Fruit fly (Drosophila melanogaster) whole organism, embryonic: ENCODE results near the gene CG42538.

Experiments used
- Atf-2 ChIP-seq: fragments of 200-800 bp; sonication (Bioruptor generic); optimal IDR thresholded peaks from 2 replicates; lab custom pipeline; 2016; ENCODE audit warnings: missing biosample characterization, missing genetic modification characterization
- Atf6 ChIP-seq: fragments of 200-800 bp; sonication (Bioruptor generic); IDR thresholded peaks from 2 replicates; pipeline ENCODE4 v1.3.6; 2022; ENCODE audit warnings: missing biosample characterization, missing genetic modification characterization
- Blimp-1 ChIP-seq: fragments of 200-800 bp; sonication (Bioruptor generic); optimal IDR thresholded peaks from 3 replicates; lab custom pipeline; 2018; ENCODE audit warnings: missing biosample characterization, missing genetic modification characterization, mild to moderate bottlenecking, moderate library complexity, missing genetic modification reagents
- CG1024 ChIP-seq: fragments of 200-800 bp; sonication (Bioruptor generic); IDR thresholded peaks from 2 replicates; pipeline ENCODE4 v1.3.6; 2022; ENCODE audit warnings: missing biosample characterization, missing genetic modification characterization
- CG10274 ChIP-seq: fragments of 200-800 bp; sonication (Bioruptor generic); optimal IDR thresholded peaks from 3 replicates; lab custom pipeline; 2017; ENCODE audit warnings: missing biosample characterization, mild to moderate bottlenecking, missing genetic modification characterization
- CG11247 ChIP-seq: fragments of 200-800 bp; sonication (Bioruptor generic); IDR thresholded peaks from 2 replicates; pipeline ENCODE4 v1.3.6; 2022; ENCODE audit warnings: missing biosample characterization, missing genetic modification characterization
- CG1647 ChIP-seq: fragments of 200-800 bp; sonication (Bioruptor generic); optimal IDR thresholded peaks from 3 replicates; lab custom pipeline; 2016; ENCODE audit warnings: missing biosample characterization, missing genetic modification characterization
- CG16779 ChIP-seq: fragments of 200-800 bp; sonication (Bioruptor generic); IDR thresholded peaks from 2 replicates; pipeline ENCODE4 v1.3.6; 2022; ENCODE audit warnings: missing biosample characterization, missing genetic modification characterization
- CG17361 ChIP-seq: fragments of 200-800 bp; sonication (Bioruptor generic); IDR thresholded peaks from 3 replicates; pipeline ENCODE4 v1.3.6; 2022; ENCODE audit warnings: missing biosample characterization, missing genetic modification characterization
- CG17568 ChIP-seq: fragments of 200-800 bp; sonication (Bioruptor generic); optimal IDR thresholded peaks from 2 replicates; lab custom pipeline; 2018; ENCODE audit warnings: missing biosample characterization, mild to moderate bottlenecking, missing genetic modification characterization, moderate library complexity
- CG18262 ChIP-seq: fragments of 200-800 bp; optimal IDR thresholded peaks from 3 replicates; lab custom pipeline; 2019; ENCODE audit warnings: missing biosample characterization, mild to moderate bottlenecking, missing genetic modification characterization, moderate library complexity
- CG18764 ChIP-seq: fragments of 200-800 bp; sonication (Bioruptor generic); optimal IDR thresholded peaks from 3 replicates; lab custom pipeline; 2016; ENCODE audit warnings: missing biosample characterization, missing genetic modification characterization
- CG30431 ChIP-seq: fragments of 200-800 bp; sonication (Bioruptor generic); optimal IDR thresholded peaks from 2 replicates; lab custom pipeline; 2017; ENCODE audit warnings: missing biosample characterization, missing genetic modification characterization
- CG3065 ChIP-seq: fragments of 200-800 bp; sonication (Bioruptor generic); optimal IDR thresholded peaks from 2 replicates; lab custom pipeline; 2016; ENCODE audit warnings: missing biosample characterization, missing genetic modification characterization
- CG4707 ChIP-seq: fragments of 200-800 bp; sonication (Bioruptor generic); optimal IDR thresholded peaks from 2 replicates; lab custom pipeline; 2018; ENCODE audit warnings: missing biosample characterization, mild to moderate bottlenecking, missing genetic modification characterization, moderate library complexity
- CG6254 ChIP-seq: fragments of 200-800 bp; sonication (Bioruptor generic); optimal IDR thresholded peaks from 3 replicates; lab custom pipeline; 2017; ENCODE audit warnings: mild to moderate bottlenecking, missing biosample characterization, missing genetic modification reagents, missing genetic modification characterization
- CG6813 ChIP-seq: fragments of 200-800 bp; sonication (Bioruptor generic); optimal IDR thresholded peaks from 2 replicates; lab custom pipeline; 2017; ENCODE audit warnings: missing biosample characterization, missing genetic modification characterization, mild to moderate bottlenecking, moderate library complexity, missing genetic modification reagents
- CG8765 ChIP-seq: fragments of 200-800 bp; sonication (Bioruptor generic); IDR thresholded peaks from 2 replicates; pipeline ENCODE4 v1.3.6; 2022; ENCODE audit warnings: missing biosample characterization, missing genetic modification characterization
- D19A ChIP-seq: fragments of 200-800 bp; optimal IDR thresholded peaks from 3 replicates; lab custom pipeline; 2019; ENCODE audit warnings: missing biosample characterization, mild to moderate bottlenecking, missing genetic modification characterization, moderate library complexity
- D19B ChIP-seq: fragments of 200-800 bp; sonication (Bioruptor generic); optimal IDR thresholded peaks from 2 replicates; lab custom pipeline; 2017; ENCODE audit warnings: missing biosample characterization, mild to moderate bottlenecking, missing genetic modification characterization
- Dbx ChIP-seq: fragments of 200-800 bp; sonication (Bioruptor generic); IDR thresholded peaks from 3 replicates; pipeline ENCODE4 v1.3.6; 2022; ENCODE audit warnings: missing biosample characterization, missing genetic modification characterization
- Deaf1 ChIP-seq: fragments of 200-800 bp; optimal IDR thresholded peaks from 3 replicates; lab custom pipeline; 2019; ENCODE audit warnings: missing biosample characterization, mild to moderate bottlenecking, missing genetic modification characterization, moderate library complexity
- Eip74EF ChIP-seq, 2 experiments: fragments of 200-800 bp in 1 of 2; fragments of >200 bp in 1 of 2; sonication (Bioruptor generic) in 1 of 2; optimal IDR thresholded peaks; 2 replicates each; lab custom pipeline; 2017 to 2019; ENCODE audit warnings: missing biosample characterization in 2 of 2, missing genetic modification characterization in 2 of 2, mild to moderate bottlenecking in 1 of 2, moderate library complexity in 1 of 2
- HLH3B ChIP-seq: fragments of 200-800 bp; sonication (Bioruptor generic); IDR thresholded peaks from 2 replicates; pipeline ENCODE4 v1.3.6; 2022; ENCODE audit warnings: missing biosample characterization, missing genetic modification characterization
- Lhr ChIP-seq: fragments of 200-800 bp; sonication (Bioruptor generic); optimal IDR thresholded peaks from 3 replicates; lab custom pipeline; 2017; ENCODE audit warnings: mild to moderate bottlenecking, missing biosample characterization, missing genetic modification reagents, missing genetic modification characterization
- Med ChIP-seq: fragments of 200-800 bp; sonication (Bioruptor generic); peaks from one replicate; lab custom pipeline; 2016; ENCODE audit warnings: missing biosample characterization, missing genetic modification characterization, mild to moderate bottlenecking, inconsistent platforms, moderate library complexity
- Mes4 ChIP-seq: fragments of 200-800 bp; sonication (Bioruptor generic); optimal IDR thresholded peaks from 2 replicates; lab custom pipeline; 2016; ENCODE audit warnings: missing biosample characterization, missing genetic modification characterization
- Opbp ChIP-seq: fragments of 200-800 bp; sonication (Bioruptor generic); IDR thresholded peaks from 3 replicates; pipeline ENCODE4 v1.3.6; 2022; ENCODE audit warnings: missing biosample characterization, missing genetic modification characterization; ENCODE audit not compliant: partially characterized antibody
- Ptx1 ChIP-seq: fragments of 200-800 bp; sonication (Bioruptor generic); IDR thresholded peaks from 2 replicates; pipeline ENCODE4 v1.3.6; 2022; ENCODE audit warnings: missing biosample characterization, missing genetic modification characterization
- Scr ChIP-seq: fragments of 200-800 bp; sonication (Bioruptor generic); IDR thresholded peaks from 2 replicates; pipeline ENCODE4 v1.3.6; 2022; ENCODE audit warnings: missing biosample characterization, missing genetic modification characterization; ENCODE audit not compliant: partially characterized antibody
- Sox100B ChIP-seq: fragments of 200-800 bp; sonication (Bioruptor generic); optimal IDR thresholded peaks from 3 replicates; lab custom pipeline; 2018; ENCODE audit warnings: missing biosample characterization, mild to moderate bottlenecking, missing genetic modification characterization
- Usf ChIP-seq: fragments of 200-800 bp; sonication (Bioruptor generic); optimal IDR thresholded peaks from 2 replicates; lab custom pipeline; 2017; ENCODE audit warnings: missing genotype, missing biosample characterization, missing genetic modification characterization
- Xrp1 ChIP-seq: fragments of 200-800 bp; sonication (Bioruptor generic); IDR thresholded peaks from 2 replicates; pipeline ENCODE4 v1.3.6; 2022; ENCODE audit warnings: missing biosample characterization, missing genetic modification characterization
- abd-A ChIP-seq: fragments of 200-800 bp; sonication (Bioruptor generic); optimal IDR thresholded peaks from 3 replicates; lab custom pipeline; 2019; ENCODE audit warnings: missing biosample characterization, mild to moderate bottlenecking, missing genetic modification characterization, moderate library complexity
- az2 ChIP-seq: fragments of 200-800 bp; sonication (Bioruptor generic); optimal IDR thresholded peaks from 3 replicates; lab custom pipeline; 2016; ENCODE audit warnings: missing biosample characterization, missing genetic modification characterization
- bigmax ChIP-seq: fragments of 200-800 bp; sonication (Bioruptor generic); optimal IDR thresholded peaks from 2 replicates; lab custom pipeline; 2018; ENCODE audit warnings: missing biosample characterization, mild to moderate bottlenecking, missing genetic modification characterization
- cg ChIP-seq: fragments of 200-800 bp; sonication (Bioruptor generic); optimal IDR thresholded peaks from 3 replicates; lab custom pipeline; 2019; ENCODE audit warnings: missing biosample characterization, mild to moderate bottlenecking, missing genetic modification characterization, moderate library complexity
- eve ChIP-seq, 2 experiments: fragments of >200 bp; optimal IDR thresholded peaks; 2 replicates each; lab custom pipeline; 2017; ENCODE audit warnings: missing biosample characterization in 2 of 2, missing genetic modification characterization in 2 of 2
- gro ChIP-seq: fragments of 200-800 bp; sonication (Bioruptor generic); optimal IDR thresholded peaks from 2 replicates; lab custom pipeline; 2016; ENCODE audit warnings: missing biosample characterization, missing genetic modification characterization
- gsb ChIP-seq: fragments of 200-800 bp; sonication (Bioruptor generic); IDR thresholded peaks from 2 replicates; pipeline ENCODE4 v1.3.6; 2022; ENCODE audit warnings: missing biosample characterization, missing genetic modification characterization
- lola ChIP-seq, 3 experiments: fragments of >200 bp in 2 of 3; fragments of 200-800 bp in 1 of 3; sonication (Bioruptor generic) in 1 of 3; optimal IDR thresholded peaks; 2 replicates each; lab custom pipeline; 2017 to 2019; ENCODE audit warnings: missing biosample characterization in 3 of 3, missing genetic modification characterization in 3 of 3, mild to moderate bottlenecking in 1 of 3, moderate library complexity in 1 of 3
- luna ChIP-seq: fragments of 200-800 bp; sonication (Bioruptor generic); optimal IDR thresholded peaks from 2 replicates; lab custom pipeline; 2016; ENCODE audit warnings: missing biosample characterization, missing genetic modification characterization
- peb ChIP-seq: fragments of 200-800 bp; sonication (Bioruptor generic); IDR thresholded peaks from 2 replicates; pipeline ENCODE4 v1.3.6; 2022; ENCODE audit warnings: missing biosample characterization, missing genetic modification characterization
- pho ChIP-seq: fragments of 200-800 bp; sonication (Bioruptor generic); optimal IDR thresholded peaks from 2 replicates; lab custom pipeline; 2016; ENCODE audit warnings: missing biosample characterization, missing genetic modification characterization
- psq ChIP-seq: fragments of 200-800 bp; sonication (Bioruptor generic); optimal IDR thresholded peaks from 2 replicates; lab custom pipeline; 2017; ENCODE audit warnings: missing biosample characterization, missing genetic modification characterization
- pzg ChIP-seq: fragments of 200-800 bp; sonication (Bioruptor generic); optimal IDR thresholded peaks from 3 replicates; lab custom pipeline; 2018; ENCODE audit warnings: missing biosample characterization, mild to moderate bottlenecking, missing genetic modification characterization, moderate library complexity
- repo ChIP-seq: fragments of 200-800 bp; sonication (Bioruptor generic); optimal IDR thresholded peaks from 2 replicates; lab custom pipeline; 2016; ENCODE audit warnings: missing biosample characterization, missing genetic modification characterization
- salm ChIP-seq: fragments of 200-800 bp; sonication (Bioruptor generic); optimal IDR thresholded peaks from 2 replicates; lab custom pipeline; 2018; ENCODE audit warnings: missing biosample characterization, mild to moderate bottlenecking, missing genetic modification characterization
- sens ChIP-seq: fragments of 200-800 bp; sonication (Bioruptor generic); peaks from one replicate; lab custom pipeline; 2016; ENCODE audit warnings: missing biosample characterization, missing genetic modification characterization
- tgo ChIP-seq: fragments of 200-800 bp; sonication (Bioruptor generic); IDR thresholded peaks from 3 replicates; pipeline ENCODE4 v1.3.6; 2022; ENCODE audit warnings: missing biosample characterization, missing genetic modification characterization
- tna ChIP-seq: fragments of 200-800 bp; sonication (Bioruptor generic); IDR thresholded peaks from 2 replicates; pipeline ENCODE4 v1.3.6; 2022; ENCODE audit warnings: missing biosample characterization, missing genetic modification characterization; ENCODE audit not compliant: partially characterized antibody
- zen ChIP-seq: fragments of 200-800 bp; sonication (Bioruptor generic); optimal IDR thresholded peaks from 3 replicates; lab custom pipeline; 2018; ENCODE audit warnings: missing biosample characterization, mild to moderate bottlenecking, missing genetic modification characterization, moderate library complexity

Gene CG42538

DNA sequence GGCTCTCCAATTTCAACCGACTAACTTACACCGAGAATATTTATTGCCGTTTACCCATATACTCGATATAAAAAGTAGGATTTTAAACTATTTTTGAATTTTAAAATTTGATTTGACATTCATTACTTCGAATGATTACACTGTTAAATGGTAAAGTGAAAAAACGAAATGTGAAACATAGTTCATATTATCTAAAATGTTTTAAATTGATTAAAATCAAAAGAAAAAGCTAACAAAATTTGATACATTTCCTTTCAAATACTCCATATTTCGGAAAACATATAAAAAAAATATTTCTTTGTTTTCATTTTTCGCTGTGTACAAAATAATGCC, 16.1 kb upstream of the CG42538 start (continued):
- no peak for TF ChIP-seq Atf-2 (GFP tag; lab: Kevin White, UChicago)
- no peak for TF ChIP-seq Atf6 (GFP tag; lab: Robert Waterston, UW)
- no peak for TF ChIP-seq repo (GFP tag; lab: Kevin White, UChicago)
- no peak for TF ChIP-seq D19B (GFP tag; lab: Kevin White, UChicago)
- no peak for TF ChIP-seq az2
- TF ChIP-seq CG8765 (GFP tag; lab: Robert Waterston, UW) = no peak
- no peak for TF ChIP-seq CG6813 (GFP tag; lab: Kevin White, UChicago)
- no peak for TF ChIP-seq peb (GFP tag; lab: Robert Waterston, UW)
- no peak for TF ChIP-seq HLH3B (GFP tag; lab: Robert Waterston, UW)
- TF ChIP-seq gsb (GFP tag; lab: Robert Waterston, UW) = no peak
- TF ChIP-seq Dbx (GFP tag; lab: Robert Waterston, UW) = no peak
- TF ChIP-seq D19A (tag; lab: Kevin White, UChicago) = peak; percentile 10
- TF ChIP-seq CG1647 (GFP tag; lab: Kevin White, UChicago) = no peak
- TF ChIP-seq Blimp-1 (GFP tag; lab: Kevin White, UChicago) = peak; percentile 30
- TF ChIP-seq psq = no peak
- no peak for TF ChIP-seq Opbp (GFP tag; lab: Robert Waterston, UW)
- no peak for TF ChIP-seq abd-A
- no peak for TF ChIP-seq CG30431 (GFP tag; lab: Kevin White, UChicago)
- TF ChIP-seq CG16779 (GFP tag; lab: Robert Waterston, UW) = no peak
- peak; percentile 32; the same call in 1 of the 2 replicates for TF ChIP-seq Xrp1 (GFP tag; lab: Robert Waterston, UW)
- TF ChIP-seq CG11247 = no peak
- no peak for TF ChIP-seq tgo (GFP tag; lab: Robert Waterston, UW)
- no peak for TF ChIP-seq Eip74EF (GFP tag; optimal IDR thresholded peaks at IDR 0.05; lab: Kevin White, UChicago)
- TF ChIP-seq Sox100B (GFP tag; lab: Kevin White, UChicago) = no peak
- peak; percentile 55 for TF ChIP-seq zen (tag; lab: Kevin White, UChicago)
- TF ChIP-seq Deaf1 = no peak
- no peak for TF ChIP-seq CG3065 (GFP tag; lab: Kevin White, UChicago)
- TF ChIP-seq lola (GFP tag; optimal IDR thresholded peaks at IDR 0.05; lab: Kevin White, UChicago) = peak in 1 of 3 experiments; percentile 19
- no peak for TF ChIP-seq gro (GFP tag; lab: Kevin White, UChicago)
- TF ChIP-seq cg (GFP tag; lab: Kevin White, UChicago) = no peak
- 0 out of 3 replicates have a peak, but pooled peaks have one; percentile 26 for TF ChIP-seq CG17361
- no peak for TF ChIP-seq bigmax
- peak; percentile 58 for TF ChIP-seq sens
- no peak for TF ChIP-seq luna (GFP tag; lab: Kevin White, UChicago)
- TF ChIP-seq Mes4 (GFP tag; lab: Kevin White, UChicago) = no peak
- TF ChIP-seq CG18262 (tag; lab: Kevin White, UChicago) = peak; percentile 52
- no peak for TF ChIP-seq CG18764 (GFP tag; lab: Kevin White, UChicago)
- no peak for TF ChIP-seq CG6254 (GFP tag; lab: Kevin White, UChicago)
- TF ChIP-seq Ptx1 (GFP tag; lab: Robert Waterston, UW) = no peak
- TF ChIP-seq eve (GFP tag; optimal IDR thresholded peaks at IDR 0.05; lab: Kevin White, UChicago) = no peak
- TF ChIP-seq pzg (GFP tag; lab: Kevin White, UChicago) = no peak
- no peak for TF ChIP-seq CG10274 (GFP tag; lab: Kevin White, UChicago)
- TF ChIP-seq tna (GFP tag; lab: Robert Waterston, UW) = no peak
- TF ChIP-seq Lhr (GFP tag; lab: Kevin White, UChicago) = no peak
- no peak for TF ChIP-seq CG17568
- no peak for TF ChIP-seq Med
- no peak for TF ChIP-seq CG4707 (GFP tag; lab: Kevin White, UChicago)
- no peak for TF ChIP-seq Scr
- no peak for TF ChIP-seq CG1024
- no peak for TF ChIP-seq Usf
- no peak for TF ChIP-seq pho (GFP tag; lab: Kevin White, UChicago)
- TF ChIP-seq salm = no peak
